Worm (Caenorhabditis elegans): ENCODE measurements around the gene K10G4.3.

The K10G4.3 gene

ce11 chrV:17223305-17223704 is 41.5 kb downstream of the K10G4.3 start, which contains the start of gene srh-252:
Gene srh-252 (minus strand): TSS chrV:17223405.
- TF ChIP-seq skn-1 (tag; optimal IDR thresholded peaks at IDR 0.05) (no peak), unc-39 (tag; optimal IDR thresholded peaks at IDR 0.05) (no peak), nhr-77 (tag; optimal IDR thresholded peaks at IDR 0.05) (no peak), zag-1 (tag; optimal IDR thresholded peaks at IDR 0.05) (no peak), ZK546.5 (tag; optimal IDR thresholded peaks at IDR 0.05) (no peak), pha-4 (tag; optimal IDR thresholded peaks at IDR 0.05) (no peak), ceh-82 (tag; optimal IDR thresholded peaks at IDR 0.05) (no peak), lsy-12 (tag; optimal IDR thresholded peaks at IDR 0.05) (no peak), jun-1 (tag; optimal IDR thresholded peaks at IDR 0.05) (no peak), elt-3 (tag; optimal IDR thresholded peaks at IDR 0.05) (no peak), elt-1 (tag; optimal IDR thresholded peaks at IDR 0.05) (no peak), ceh-28 (tag; optimal IDR thresholded peaks at IDR 0.05) (no peak), egl-27 (tag; optimal IDR thresholded peaks at IDR 0.05) (no peak), ztf-11 (tag; optimal IDR thresholded peaks at IDR 0.05) (no peak), elt-2 (tag; optimal IDR thresholded peaks at IDR 0.05) (no peak), nhr-76 (tag; optimal IDR thresholded peaks at IDR 0.05) (no peak)

ce11 chrV:17220345-17220744 is 44.4 kb downstream of the K10G4.3 start, which contains the start of gene srh-109:
Gene srh-109 (minus strand): TSS chrV:17220445.
- TF ChIP-seq egl-27 (tag; optimal IDR thresholded peaks at IDR 0.05): no peak
- TF ChIP-seq sea-2 (GFP tag; optimal IDR thresholded peaks at IDR 0.05): no peak
- TF ChIP-seq nhr-43 (tag; optimal IDR thresholded peaks at IDR 0.05; ENCODE audit: poor library complexity, severe bottlenecking): no peak
- TF ChIP-seq nhr-11 (tag; optimal IDR thresholded peaks at IDR 0.05): no peak
- TF ChIP-seq elt-3 (tag; optimal IDR thresholded peaks at IDR 0.05): no peak
- TF ChIP-seq nhr-23 (tag; optimal IDR thresholded peaks at IDR 0.05): no peak
- TF ChIP-seq nhr-76 (tag; optimal IDR thresholded peaks at IDR 0.05): no peak
- no peak for TF ChIP-seq nhr-237 (tag; optimal IDR thresholded peaks at IDR 0.05)
- TF ChIP-seq lsy-12 (tag; optimal IDR thresholded peaks at IDR 0.05): no peak
- no peak for TF ChIP-seq ama-1 (optimal IDR thresholded peaks at IDR 0.05)
- no peak for TF ChIP-seq lin-15B (tag; optimal IDR thresholded peaks at IDR 0.05)
- TF ChIP-seq lin-39 (tag; optimal IDR thresholded peaks at IDR 0.05): no peak
- TF ChIP-seq daf-12 (tag; optimal IDR thresholded peaks at IDR 0.05): no peak
- TF ChIP-seq eor-1 (tag; optimal IDR thresholded peaks at IDR 0.05): no peak
- no peak for TF ChIP-seq aly-2 (tag; optimal IDR thresholded peaks at IDR 0.05)
- TF ChIP-seq snpc-4 (tag; optimal IDR thresholded peaks at IDR 0.05): no peak
- no peak for TF ChIP-seq ZK546.5 (tag; optimal IDR thresholded peaks at IDR 0.05)
- no peak for TF ChIP-seq ztf-11 (tag; optimal IDR thresholded peaks at IDR 0.05)
- no peak for TF ChIP-seq egl-5 (tag; optimal IDR thresholded peaks at IDR 0.05)

- no peak for TF ChIP-seq nhr-23 (tag; optimal IDR thresholded peaks at IDR 0.05)
- no peak for TF ChIP-seq ceh-82 (tag; optimal IDR thresholded peaks at IDR 0.05)
- no peak for TF ChIP-seq unc-62 (GFP tag; optimal IDR thresholded peaks at IDR 0.05)
- no peak for TF ChIP-seq mml-1 (tag; optimal IDR thresholded peaks at IDR 0.05)
- TF ChIP-seq pha-4 (tag; optimal IDR thresholded peaks at IDR 0.05): no peak
- TF ChIP-seq nhr-237 (tag; optimal IDR thresholded peaks at IDR 0.05): no peak
- TF ChIP-seq R02D3.7 (tag; optimal IDR thresholded peaks at IDR 0.05): no peak
- TF ChIP-seq elt-1 (tag; optimal IDR thresholded peaks at IDR 0.05): no peak
- TF ChIP-seq nhr-77 (tag; optimal IDR thresholded peaks at IDR 0.05): no peak
- no peak for TF ChIP-seq pqm-1 (tag; optimal IDR thresholded peaks at IDR 0.05)
- TF ChIP-seq hmg-11 (tag; optimal IDR thresholded peaks at IDR 0.05): no peak
- no peak for TF ChIP-seq lin-39 (tag; optimal IDR thresholded peaks at IDR 0.05)
- TF ChIP-seq nhr-12 (tag; optimal IDR thresholded peaks at IDR 0.05): no peak
- TF ChIP-seq nhr-28 (tag; optimal IDR thresholded peaks at IDR 0.05): no peak
- TF ChIP-seq ZK546.5 (tag; optimal IDR thresholded peaks at IDR 0.05): no peak
- TF ChIP-seq ztf-4 (tag; optimal IDR thresholded peaks at IDR 0.05): no peak
- TF ChIP-seq ama-1 (optimal IDR thresholded peaks at IDR 0.05): no peak
- TF ChIP-seq aly-2 (tag; optimal IDR thresholded peaks at IDR 0.05): no peak
- TF ChIP-seq zag-1 (tag; optimal IDR thresholded peaks at IDR 0.05): no peak
Measured at ce11 chrV:17217690-17218089, 47.1 kb downstream of the K10G4.3 start, which contains the start of gene srbc-62. Gene srbc-62 (plus strand): TSS chrV:17217990.

DNA sequence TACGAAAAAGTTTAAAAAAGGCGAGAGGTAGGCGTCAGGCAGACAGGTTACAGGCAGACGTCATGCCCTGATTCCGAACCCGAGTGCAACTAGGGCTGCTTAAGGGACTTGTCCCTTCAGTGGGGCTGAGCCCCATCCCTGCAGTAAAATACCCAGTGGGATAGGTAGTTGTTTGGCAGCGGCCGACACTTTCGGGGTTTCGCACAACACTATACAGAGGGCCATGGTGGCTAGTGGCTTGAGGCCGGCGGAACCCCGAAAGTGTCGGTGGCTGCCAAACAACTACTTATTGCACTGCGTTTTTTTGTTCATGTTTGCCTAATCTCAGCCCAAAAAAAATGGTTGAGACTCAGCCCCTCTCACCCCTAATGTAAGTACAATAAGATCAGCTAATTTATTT is 49.2 kb downstream of the K10G4.3 start:
- no peak for TF ChIP-seq elt-2 (tag; optimal IDR thresholded peaks at IDR 0.05)
- no peak for TF ChIP-seq pqm-1 (tag; optimal IDR thresholded peaks at IDR 0.05)
- no peak for TF ChIP-seq nhr-77 (tag; optimal IDR thresholded peaks at IDR 0.05)
- TF ChIP-seq fkh-2 (tag; optimal IDR thresholded peaks at IDR 0.05): no peak
- TF ChIP-seq nhr-237 (tag; optimal IDR thresholded peaks at IDR 0.05): no peak
- no peak for TF ChIP-seq nfya-1 (tag; optimal IDR thresholded peaks at IDR 0.05; ENCODE audit: insufficient read depth)
- TF ChIP-seq R02D3.7 (tag; optimal IDR thresholded peaks at IDR 0.05): no peak
- TF ChIP-seq nhr-12 (tag; optimal IDR thresholded peaks at IDR 0.05): no peak
- TF ChIP-seq unc-39 (tag; optimal IDR thresholded peaks at IDR 0.05): no peak
- no peak for TF ChIP-seq lin-39 (tag; optimal IDR thresholded peaks at IDR 0.05)
- no peak for TF ChIP-seq ceh-9 (tag; optimal IDR thresholded peaks at IDR 0.05)
- no peak for TF ChIP-seq nhr-11 (tag; optimal IDR thresholded peaks at IDR 0.05)
- no peak for TF ChIP-seq lin-15B (tag; optimal IDR thresholded peaks at IDR 0.05)
- no peak for TF ChIP-seq elt-1 (tag; optimal IDR thresholded peaks at IDR 0.05)
- TF ChIP-seq pha-4 (tag; optimal IDR thresholded peaks at IDR 0.05): no peak
- no peak for TF ChIP-seq daf-12 (tag; optimal IDR thresholded peaks at IDR 0.05)
- no peak for TF ChIP-seq lsy-12 (tag; optimal IDR thresholded peaks at IDR 0.05)
- no peak for TF ChIP-seq elt-3 (tag; optimal IDR thresholded peaks at IDR 0.05)
